Worm (Caenorhabditis elegans): ENCODE data around the gene Y57G11C.51.

- TF ChIP-seq pha-4 (tag; optimal IDR thresholded peaks at IDR 0.05), result no peak
- no peak for TF ChIP-seq ztf-18 (tag; optimal IDR thresholded peaks at IDR 0.05)
- TF ChIP-seq snpc-4 (GFP tag; optimal IDR thresholded peaks at IDR 0.05), result no peak
- peak in 1 of 4 experiments; percentile 85 for TF ChIP-seq snpc-4 (tag; optimal IDR thresholded peaks at IDR 0.05)
- TF ChIP-seq gei-17 (GFP tag; optimal IDR thresholded peaks at IDR 0.05), result no peak
Observed at ce11 chrIV:14799186-14799585, 24.8 kb upstream of the Y57G11C.51 start, which contains the start of gene Y57G11C.14.

Measured in whole organism, young adult.